Fruit fly (Drosophila melanogaster) whole organism, embryonic: ENCODE data around the gene Hem.
A peak's percentile ranks its signal among the peaks of the same experiment; 100 is the strongest.

Experiments
- Adf1 ChIP-seq: fragments of 200-800 bp; sonication (Bioruptor generic); IDR thresholded peaks from 2 replicates; pipeline ENCODE4 v1.3.6; 2022; ENCODE audit warnings: missing biosample characterization, missing genetic modification characterization
- B-H1 ChIP-seq: fragments of 200-800 bp; sonication (Bioruptor generic); IDR thresholded peaks from 3 replicates; pipeline ENCODE4 v1.3.6; 2022; ENCODE audit warnings: missing biosample characterization, missing genetic modification characterization
- CG10543 ChIP-seq: fragments of 200-800 bp; sonication (Bioruptor generic); optimal IDR thresholded peaks from 3 replicates; lab custom pipeline; 2017; ENCODE audit warnings: missing biosample characterization, mild to moderate bottlenecking, missing genetic modification characterization, moderate library complexity
- CG11695 ChIP-seq: fragments of 200-800 bp; sonication (Bioruptor generic); IDR thresholded peaks from 3 replicates; pipeline ENCODE4 v1.3.6; 2022; ENCODE audit warnings: missing biosample characterization, missing genetic modification characterization
- CG12299 ChIP-seq: fragments of 200-800 bp; sonication (Bioruptor generic); optimal IDR thresholded peaks from 2 replicates; lab custom pipeline; 2018; ENCODE audit warnings: missing biosample characterization, mild to moderate bottlenecking, missing genetic modification characterization
- CG12942 ChIP-seq: fragments of 200-800 bp; sonication (Bioruptor generic); optimal IDR thresholded peaks from 3 replicates; lab custom pipeline; 2016; ENCODE audit warnings: missing biosample characterization, missing genetic modification characterization
- CG13624 ChIP-seq: fragments of 200-800 bp; sonication (Bioruptor generic); optimal IDR thresholded peaks from 2 replicates; lab custom pipeline; 2016; ENCODE audit warnings: missing biosample characterization, missing genetic modification characterization
- CG14050 ChIP-seq: fragments of 200-800 bp; sonication (Bioruptor generic); IDR thresholded peaks from 3 replicates; pipeline ENCODE4 v1.3.6; 2022; ENCODE audit warnings: missing biosample characterization, missing genetic modification characterization
- CG14710 ChIP-seq: fragments of 200-800 bp; sonication (Bioruptor generic); optimal IDR thresholded peaks from 3 replicates; lab custom pipeline; 2019; ENCODE audit warnings: missing biosample characterization, mild to moderate bottlenecking, missing genetic modification characterization, moderate library complexity
- CG15514 ChIP-seq: fragments of 200-800 bp; sonication (Bioruptor generic); optimal IDR thresholded peaks from 3 replicates; lab custom pipeline; 2017; ENCODE audit warnings: missing biosample characterization, missing genetic modification characterization, mild to moderate bottlenecking, moderate library complexity, missing genetic modification reagents
- CG1602 ChIP-seq: fragments of 200-800 bp; sonication (Bioruptor generic); optimal IDR thresholded peaks from 3 replicates; lab custom pipeline; 2016; ENCODE audit warnings: missing biosample characterization, missing genetic modification characterization
- CG16779 ChIP-seq: fragments of 200-800 bp; sonication (Bioruptor generic); IDR thresholded peaks from 2 replicates; pipeline ENCODE4 v1.3.6; 2022; ENCODE audit warnings: missing biosample characterization, missing genetic modification characterization
- CG17186 ChIP-seq: fragments of 200-800 bp; sonication (Bioruptor generic); optimal IDR thresholded peaks from 3 replicates; lab custom pipeline; 2017; ENCODE audit warnings: missing biosample characterization, missing genetic modification reagents, missing genetic modification characterization
- CG17359 ChIP-seq: fragments of 200-800 bp; sonication (Bioruptor generic); optimal IDR thresholded peaks from 3 replicates; lab custom pipeline; 2018; ENCODE audit warnings: missing biosample characterization, mild to moderate bottlenecking, missing genetic modification characterization, moderate library complexity
- CG2678 ChIP-seq: fragments of 200-800 bp; sonication (Bioruptor generic); optimal IDR thresholded peaks from 3 replicates; lab custom pipeline; 2019; ENCODE audit warnings: missing biosample characterization, mild to moderate bottlenecking, missing genetic modification characterization, moderate library complexity
- CG30403 ChIP-seq: fragments of 200-800 bp; sonication (Bioruptor generic); optimal IDR thresholded peaks from 3 replicates; lab custom pipeline; 2016; ENCODE audit warnings: missing biosample characterization, missing genetic modification characterization
- CG33213 ChIP-seq: fragments of 200-800 bp; sonication (Bioruptor generic); optimal IDR thresholded peaks from 3 replicates; lab custom pipeline; 2016; ENCODE audit warnings: missing biosample characterization, missing genetic modification characterization
- CG3838 ChIP-seq: fragments of 200-800 bp; sonication (Bioruptor generic); optimal IDR thresholded peaks from 3 replicates; lab custom pipeline; 2016; ENCODE audit warnings: missing biosample characterization, missing genetic modification characterization
- CG3995 ChIP-seq: fragments of 200-800 bp; sonication (Bioruptor generic); optimal IDR thresholded peaks from 3 replicates; lab custom pipeline; 2016; ENCODE audit warnings: missing biosample characterization, missing genetic modification characterization
- CG5953 ChIP-seq: fragments of 200-800 bp; sonication (Bioruptor generic); IDR thresholded peaks from 2 replicates; pipeline ENCODE4 v1.3.6; 2022; ENCODE audit warnings: missing biosample characterization, missing genetic modification characterization
- CG6272 ChIP-seq: fragments of 200-800 bp; sonication (Bioruptor generic); IDR thresholded peaks from 2 replicates; pipeline ENCODE4 v1.3.6; 2022; ENCODE audit warnings: missing biosample characterization, missing genetic modification characterization
- CG7372 ChIP-seq: fragments of 200-800 bp; sonication (Bioruptor generic); IDR thresholded peaks from 2 replicates; pipeline ENCODE4 v1.3.6; 2022; ENCODE audit warnings: missing biosample characterization, missing genetic modification characterization
- CG7928 ChIP-seq: fragments of 200-800 bp; sonication (Bioruptor generic); optimal IDR thresholded peaks from 2 replicates; lab custom pipeline; 2017; ENCODE audit warnings: missing biosample characterization, mild to moderate bottlenecking, missing genetic modification characterization
- CG8290 ChIP-seq, 3 experiments: fragments of 200-800 bp; sonication (Bioruptor generic); optimal IDR thresholded peaks; 2 replicates each; lab custom pipeline; 2016 to 2019; ENCODE audit warnings: missing biosample characterization in 3 of 3, missing genetic modification characterization in 3 of 3, mild to moderate bottlenecking in 2 of 3, moderate library complexity in 1 of 3
- CG9817 ChIP-seq: fragments of 200-800 bp; sonication (Bioruptor generic); optimal IDR thresholded peaks from 2 replicates; lab custom pipeline; 2018; ENCODE audit warnings: missing biosample characterization, mild to moderate bottlenecking, missing genetic modification characterization, moderate library complexity
- D19A ChIP-seq: fragments of 200-800 bp; optimal IDR thresholded peaks from 3 replicates; lab custom pipeline; 2019; ENCODE audit warnings: missing biosample characterization, mild to moderate bottlenecking, missing genetic modification characterization, moderate library complexity
- Dp ChIP-seq: fragments of 200-800 bp; sonication (Bioruptor generic); optimal IDR thresholded peaks from 2 replicates; lab custom pipeline; 2018; ENCODE audit warnings: missing biosample characterization, mild to moderate bottlenecking, missing genetic modification characterization, moderate library complexity
- Eip74EF ChIP-seq, 2 experiments: fragments of 200-800 bp in 1 of 2; fragments of >200 bp in 1 of 2; sonication (Bioruptor generic) in 1 of 2; optimal IDR thresholded peaks; 2 replicates each; lab custom pipeline; 2017 to 2019; ENCODE audit warnings: missing biosample characterization in 2 of 2, missing genetic modification characterization in 2 of 2, mild to moderate bottlenecking in 1 of 2, moderate library complexity in 1 of 2
- HmgZ ChIP-seq: fragments of 200-800 bp; sonication (Bioruptor generic); optimal IDR thresholded peaks from 2 replicates; lab custom pipeline; 2018; ENCODE audit warnings: missing biosample characterization, mild to moderate bottlenecking, missing genetic modification characterization
- Mrtf ChIP-seq: fragments of 200-800 bp; sonication (Bioruptor generic); IDR thresholded peaks from 3 replicates; pipeline ENCODE4 v1.3.6; 2022; ENCODE audit warnings: missing biosample characterization, missing genetic modification characterization
- NC2β ChIP-seq: fragments of 200-800 bp; sonication (Bioruptor generic); optimal IDR thresholded peaks from 2 replicates; lab custom pipeline; 2016; ENCODE audit warnings: missing biosample characterization, missing genetic modification characterization
- Nf-YC ChIP-seq: fragments of 200-800 bp; optimal IDR thresholded peaks from 3 replicates; lab custom pipeline; 2019; ENCODE audit warnings: missing biosample characterization, mild to moderate bottlenecking, missing genetic modification characterization, moderate library complexity
- Optix ChIP-seq: fragments of 200-800 bp; sonication (Bioruptor generic); IDR thresholded peaks from 3 replicates; pipeline ENCODE4 v1.3.6; 2022; ENCODE audit warnings: missing biosample characterization, missing genetic modification characterization
- Scr ChIP-seq: fragments of 200-800 bp; sonication (Bioruptor generic); IDR thresholded peaks from 2 replicates; pipeline ENCODE4 v1.3.6; 2022; ENCODE audit warnings: missing biosample characterization, missing genetic modification characterization; ENCODE audit not compliant: partially characterized antibody
- bowl ChIP-seq: fragments of 200-800 bp; sonication (Bioruptor generic); IDR thresholded peaks from 2 replicates; pipeline ENCODE4 v1.3.6; 2022; ENCODE audit warnings: missing biosample characterization, missing genetic modification characterization
- cas ChIP-seq: fragments of 200-800 bp; sonication (Bioruptor generic); IDR thresholded peaks from 2 replicates; pipeline ENCODE4 v1.3.6; 2022; ENCODE audit warnings: missing biosample characterization, missing genetic modification characterization
- dm ChIP-seq: fragments of 200-800 bp; sonication (Bioruptor generic); optimal IDR thresholded peaks from 3 replicates; lab custom pipeline; 2016; ENCODE audit warnings: missing biosample characterization, missing genetic modification characterization
- ewg ChIP-seq: fragments of 200-800 bp; sonication (Bioruptor generic); optimal IDR thresholded peaks from 3 replicates; lab custom pipeline; 2017; ENCODE audit warnings: mild to moderate bottlenecking, missing biosample characterization, missing genetic modification reagents, missing genetic modification characterization
- exex ChIP-seq: fragments of 200-800 bp; sonication (Bioruptor generic); optimal IDR thresholded peaks from 4 replicates; lab custom pipeline; 2018; ENCODE audit warnings: missing biosample characterization, mild to moderate bottlenecking, missing genetic modification characterization, moderate library complexity
- gem ChIP-seq: fragments of 200-800 bp; sonication (Bioruptor generic); optimal IDR thresholded peaks from 2 replicates; lab custom pipeline; 2019; ENCODE audit warnings: missing biosample characterization, mild to moderate bottlenecking, missing genetic modification characterization, moderate library complexity
- hb ChIP-seq: fragments of 200-800 bp; sonication (Bioruptor generic); IDR thresholded peaks from 3 replicates; pipeline ENCODE4 v1.3.6; 2022; ENCODE audit warnings: missing biosample characterization, missing genetic modification characterization; ENCODE audit not compliant: partially characterized antibody
- nom ChIP-seq: fragments of 200-800 bp; sonication (Bioruptor generic); optimal IDR thresholded peaks from 2 replicates; lab custom pipeline; 2017; ENCODE audit warnings: missing biosample characterization, missing genetic modification characterization, mild to moderate bottlenecking, moderate library complexity, missing genetic modification reagents
- p53 ChIP-seq: fragments of 200-800 bp; sonication (Bioruptor generic); optimal IDR thresholded peaks from 2 replicates; lab custom pipeline; 2016; ENCODE audit warnings: missing biosample characterization, missing genetic modification characterization
- pb ChIP-seq: fragments of 200-800 bp; sonication (Bioruptor generic); optimal IDR thresholded peaks from 3 replicates; lab custom pipeline; 2016; ENCODE audit warnings: missing biosample characterization, missing genetic modification characterization
- ro ChIP-seq: fragments of 200-800 bp; sonication (Bioruptor generic); IDR thresholded peaks from 2 replicates; pipeline ENCODE4 v1.3.6; 2022; ENCODE audit warnings: missing biosample characterization, missing genetic modification characterization
- scrt ChIP-seq: fragments of 200-800 bp; sonication (Bioruptor generic); optimal IDR thresholded peaks from 2 replicates; lab custom pipeline; 2018; ENCODE audit warnings: missing biosample characterization, mild to moderate bottlenecking, missing genetic modification characterization, moderate library complexity
- tio ChIP-seq: fragments of 200-800 bp; sonication (Bioruptor generic); optimal IDR thresholded peaks from 2 replicates; lab custom pipeline; 2017; ENCODE audit warnings: missing biosample characterization, missing genetic modification characterization, inconsistent platforms
- wor ChIP-seq: fragments of 200-800 bp; sonication (Bioruptor generic); IDR thresholded peaks from 2 replicates; pipeline ENCODE4 v1.3.6; 2022; ENCODE audit warnings: missing biosample characterization, missing genetic modification characterization
- z ChIP-seq: fragments of 200-800 bp; sonication (Bioruptor generic); IDR thresholded peaks from 3 replicates; pipeline ENCODE4 v1.3.6; 2022; ENCODE audit warnings: missing biosample characterization, missing genetic modification characterization
- zen ChIP-seq: fragments of 200-800 bp; sonication (Bioruptor generic); optimal IDR thresholded peaks from 3 replicates; lab custom pipeline; 2018; ENCODE audit warnings: missing biosample characterization, mild to moderate bottlenecking, missing genetic modification characterization, moderate library complexity

Hem gene

DNA sequence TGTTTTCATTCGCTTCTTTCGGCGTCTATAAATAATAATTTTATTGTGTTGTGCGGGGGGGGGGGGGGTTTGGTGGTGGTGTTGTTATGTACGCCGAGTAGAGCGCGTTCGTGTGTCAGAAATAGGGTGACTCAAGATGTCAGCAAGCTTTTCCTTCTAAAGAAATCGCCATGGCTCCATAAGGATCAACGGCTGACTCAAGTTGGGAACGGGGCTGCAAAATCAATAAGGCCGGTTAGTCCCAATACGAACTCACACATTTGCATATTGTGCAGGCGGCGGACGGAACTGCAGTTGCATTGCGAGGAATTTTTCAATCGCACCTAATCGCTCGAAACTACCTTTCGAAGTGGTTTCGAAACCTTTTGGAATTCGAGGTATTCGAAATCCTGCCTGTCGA lies 11.4 kb downstream of the Hem start (continued):
- peak; percentile 50 for TF ChIP-seq gem (tag; lab: Kevin White, UChicago)
- TF ChIP-seq cas (GFP tag; lab: Robert Waterston, UW) = no peak
- TF ChIP-seq CG1602 (GFP tag; lab: Kevin White, UChicago) = no peak
- no peak for TF ChIP-seq CG17186 (GFP tag; lab: Kevin White, UChicago)
- peak; percentile 19 for TF ChIP-seq CG12942 (GFP tag; lab: Kevin White, UChicago)
- no peak for TF ChIP-seq CG33213 (GFP tag; lab: Kevin White, UChicago)
- no peak for TF ChIP-seq D19A (tag; lab: Kevin White, UChicago)
- TF ChIP-seq CG16779 (GFP tag; lab: Robert Waterston, UW) = no peak
- TF ChIP-seq CG10543 = no peak
- TF ChIP-seq CG6272 (GFP tag; lab: Robert Waterston, UW) = 0 out of 2 replicates have a peak, but pooled peaks have one; percentile 24
- TF ChIP-seq hb (GFP tag; lab: Robert Waterston, UW) = no peak
- no peak for TF ChIP-seq CG8290 (GFP tag; optimal IDR thresholded peaks at IDR 0.05; lab: Kevin White, UChicago)
- peak in 1 of 2 experiments; percentile 83 for TF ChIP-seq CG8290 (tag; optimal IDR thresholded peaks at IDR 0.05; lab: Kevin White, UChicago)
- TF ChIP-seq Scr (GFP tag; lab: Robert Waterston, UW) = no peak
- TF ChIP-seq CG2678 = peak; percentile 18
- no peak for TF ChIP-seq Adf1 (GFP tag; lab: Robert Waterston, UW)
- no peak for TF ChIP-seq Nf-YC (tag; lab: Kevin White, UChicago)
- TF ChIP-seq ro (GFP tag; lab: Robert Waterston, UW) = no peak
- no peak for TF ChIP-seq CG3838 (GFP tag; lab: Kevin White, UChicago)
- TF ChIP-seq CG30403 (GFP tag; lab: Kevin White, UChicago) = no peak
- TF ChIP-seq pb (GFP tag; lab: Kevin White, UChicago) = no peak
- no peak for TF ChIP-seq nom (GFP tag; lab: Kevin White, UChicago)
- TF ChIP-seq CG9817 (tag; lab: Kevin White, UChicago) = peak; percentile 61
- peak; percentile 23; the same call in 1 of the 3 replicates for TF ChIP-seq CG14050
- no peak for TF ChIP-seq Eip74EF (GFP tag; optimal IDR thresholded peaks at IDR 0.05; lab: Kevin White, UChicago)
- peak; percentile 28 for TF ChIP-seq CG17359 (tag; lab: Kevin White, UChicago)
- no peak for TF ChIP-seq zen (tag; lab: Kevin White, UChicago)
- TF ChIP-seq ewg (GFP tag; lab: Kevin White, UChicago) = no peak
- TF ChIP-seq CG15514 (GFP tag; lab: Kevin White, UChicago) = no peak
- TF ChIP-seq CG13624 = no peak
- no peak for TF ChIP-seq CG7928 (GFP tag; lab: Kevin White, UChicago)
- TF ChIP-seq NC2β (GFP tag; lab: Kevin White, UChicago) = no peak
- no peak for TF ChIP-seq bowl (GFP tag; lab: Robert Waterston, UW)
- TF ChIP-seq CG11695 (GFP tag; lab: Robert Waterston, UW) = peak; percentile 62; the same call in 2 of the 3 replicates
- peak; percentile 17; the same call in 1 of the 2 replicates for TF ChIP-seq CG7372 (GFP tag; lab: Robert Waterston, UW)
- TF ChIP-seq tio (GFP tag; lab: Kevin White, UChicago) = no peak
- TF ChIP-seq exex (tag; lab: Kevin White, UChicago) = no peak
- no peak for TF ChIP-seq CG3995 (GFP tag; lab: Kevin White, UChicago)
- no peak for TF ChIP-seq CG14710
- no peak for TF ChIP-seq scrt (GFP tag; lab: Kevin White, UChicago)
- peak; percentile 25; the same call in 2 of the 3 replicates for TF ChIP-seq Optix (GFP tag; lab: Robert Waterston, UW)
- no peak for TF ChIP-seq Dp (GFP tag; lab: Kevin White, UChicago)
- TF ChIP-seq p53 (GFP tag; lab: Kevin White, UChicago) = no peak
- 0 out of 2 replicates have a peak, but pooled peaks have one; percentile 14 for TF ChIP-seq wor (GFP tag; lab: Robert Waterston, UW)
- TF ChIP-seq z (GFP tag; lab: Robert Waterston, UW) = no peak
- no peak for TF ChIP-seq dm (GFP tag; lab: Kevin White, UChicago)
- peak; percentile 48; the same call in 1 of the 2 replicates for TF ChIP-seq CG5953 (GFP tag; lab: Robert Waterston, UW)
- no peak for TF ChIP-seq Mrtf (GFP tag; lab: Robert Waterston, UW)
- peak; percentile 34 for TF ChIP-seq HmgZ (tag; lab: Kevin White, UChicago)
- peak; percentile 16; the same call in 1 of the 3 replicates for TF ChIP-seq B-H1 (GFP tag; lab: Robert Waterston, UW)
- peak; percentile 33 for TF ChIP-seq CG12299 (tag; lab: Kevin White, UChicago)
